Worm (Caenorhabditis elegans): ENCODE data around the gene fis-1.

fis-1 gene

DNA sequence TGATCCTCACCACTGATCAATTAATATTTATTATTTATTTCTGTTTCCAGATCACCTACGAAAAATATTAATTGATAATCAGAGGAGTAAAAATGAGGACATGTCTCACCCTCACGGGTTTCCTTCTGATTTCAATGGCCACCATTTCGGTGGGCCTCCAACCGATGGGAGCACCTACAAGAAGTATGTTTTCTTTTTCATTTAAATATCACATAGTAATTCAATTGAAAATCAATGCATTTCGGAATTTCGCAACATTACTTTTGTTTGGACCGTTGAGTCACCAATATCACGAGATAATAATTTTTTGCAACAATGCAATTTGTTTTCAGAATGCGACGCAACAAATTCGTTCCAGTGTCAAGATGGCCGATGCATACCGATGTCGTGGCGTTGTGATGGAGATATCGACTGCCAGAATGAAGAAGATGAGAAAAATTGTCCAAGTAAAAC lies 28.4 kb downstream of the fis-1 start, which contains the start of gene gldi-2:
TSS of gene gldi-2 (plus strand) at position 51 of the 453 bp plus-strand sequence.
- TF ChIP-seq aly-2 (tag; optimal IDR thresholded peaks at IDR 0.05): no peak
- no peak for TF ChIP-seq crh-2 (tag; optimal IDR thresholded peaks at IDR 0.05)
- no peak for TF ChIP-seq lin-39 (tag; optimal IDR thresholded peaks at IDR 0.05)
- no peak for TF ChIP-seq sma-9 (GFP tag; optimal IDR thresholded peaks at IDR 0.05)
- TF ChIP-seq sma-9 (tag; optimal IDR thresholded peaks at IDR 0.05): no peak
- no peak for TF ChIP-seq F13H6.1 (tag; optimal IDR thresholded peaks at IDR 0.05)

ce11 chrII:6788672-6789298 lies 33.8 kb downstream of the fis-1 start, which contains the start of gene T13C2.3:
Gene T13C2.3 (plus strand): TSS chrII:6789248.
- TF ChIP-seq peb-1 (tag; optimal IDR thresholded peaks at IDR 0.05): no peak
- no peak for TF ChIP-seq sma-3 (GFP tag; optimal IDR thresholded peaks at IDR 0.05)
- TF ChIP-seq ztf-11 (tag; optimal IDR thresholded peaks at IDR 0.05): no peak
- TF ChIP-seq gmeb-1 (tag; optimal IDR thresholded peaks at IDR 0.05): no peak
- TF ChIP-seq nhr-10 (tag; optimal IDR thresholded peaks at IDR 0.05): no peak
- TF ChIP-seq sma-9 (GFP tag; optimal IDR thresholded peaks at IDR 0.05): no peak
- TF ChIP-seq sma-9 (tag; optimal IDR thresholded peaks at IDR 0.05): no peak
- no peak for TF ChIP-seq elt-1 (tag; optimal IDR thresholded peaks at IDR 0.05)
- TF ChIP-seq ceh-16 (tag; optimal IDR thresholded peaks at IDR 0.05): no peak
- TF ChIP-seq zag-1 (tag; optimal IDR thresholded peaks at IDR 0.05): no peak
- TF ChIP-seq mdl-1 (tag; optimal IDR thresholded peaks at IDR 0.05): no peak
- TF ChIP-seq ceh-82 (tag; optimal IDR thresholded peaks at IDR 0.05): no peak
- no peak for TF ChIP-seq C34F6.9 (tag; optimal IDR thresholded peaks at IDR 0.05)
- TF ChIP-seq F13H6.1 (tag; optimal IDR thresholded peaks at IDR 0.05): no peak
- no peak for TF ChIP-seq nhr-129 (tag; optimal IDR thresholded peaks at IDR 0.05)
- no peak for TF ChIP-seq nhr-11 (tag; optimal IDR thresholded peaks at IDR 0.05)
- TF ChIP-seq nhr-21 (tag; optimal IDR thresholded peaks at IDR 0.05): no peak
- no peak for TF ChIP-seq nhr-25 (tag; optimal IDR thresholded peaks at IDR 0.05)

DNA sequence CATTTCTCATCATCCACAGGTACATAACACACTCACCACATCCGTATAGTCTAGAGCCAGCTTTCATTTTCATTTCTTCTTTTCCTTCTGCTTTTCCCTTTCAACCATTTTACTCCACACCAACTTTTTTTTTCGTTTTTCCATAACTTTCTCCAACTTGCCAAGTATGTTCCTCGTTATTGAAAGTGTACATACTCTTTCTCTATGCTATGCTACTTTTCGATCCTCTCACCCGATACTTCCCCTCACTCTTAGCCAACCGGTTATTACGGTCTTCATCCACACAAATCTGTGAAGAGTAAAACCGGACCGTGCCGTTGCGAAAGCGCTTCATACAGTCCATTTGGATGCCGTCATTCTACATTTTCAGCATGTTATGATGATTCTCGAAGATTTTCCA lies 36.9 kb downstream of the fis-1 start, which contains the start of gene T13C2.2:
TSS of gene T13C2.2 (plus strand) at position 301 of the 400 bp plus-strand sequence.
- TF ChIP-seq sma-3 (GFP tag; optimal IDR thresholded peaks at IDR 0.05) (no peak), ztf-1 (GFP tag; conservative IDR thresholded peaks at IDR 0.05) (no peak)

DNA sequence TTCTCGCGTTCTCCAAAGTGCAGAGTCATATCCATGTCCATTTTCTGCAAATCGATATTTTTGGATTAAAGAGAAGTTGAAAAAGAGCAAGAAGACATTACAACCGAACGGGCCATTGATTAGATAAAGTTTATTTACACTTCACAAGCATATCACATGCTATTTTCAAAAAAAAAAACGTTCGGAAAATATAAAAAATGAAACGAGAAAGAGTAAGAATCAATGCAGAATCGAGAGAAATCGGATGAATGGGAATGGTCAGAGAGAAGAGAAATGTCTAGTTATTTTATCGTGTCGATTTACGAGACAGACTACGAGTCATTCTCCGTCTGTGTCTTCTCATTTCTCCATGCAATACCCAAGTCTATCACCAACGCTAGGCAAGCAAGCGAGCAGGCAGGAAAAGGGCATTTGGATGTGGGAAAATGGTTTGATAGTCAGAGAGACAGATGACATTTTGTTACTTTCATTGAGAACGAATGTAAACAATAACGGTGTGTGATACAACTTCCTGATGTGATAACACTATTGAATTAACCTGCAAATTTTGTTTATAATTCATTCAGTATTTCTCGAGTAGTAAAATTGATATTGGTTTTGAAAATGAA lies 45.2 kb downstream of the fis-1 start, which contains the start of gene F31E8.4:
TSS of gene F31E8.4 (minus strand) at position 51 of the 608 bp plus-strand sequence.
- TF ChIP-seq Y55F3AM.14 (GFP tag; optimal IDR thresholded peaks at IDR 0.05) (no peak), sma-3 (GFP tag; optimal IDR thresholded peaks at IDR 0.05) (peak; percentile 13), alr-1 (tag; optimal IDR thresholded peaks at IDR 0.05) (no peak), crh-2 (tag; optimal IDR thresholded peaks at IDR 0.05) (peak; percentile 6), lin-13 (GFP tag; optimal IDR thresholded peaks at IDR 0.05) (no peak), lin-39 (tag; optimal IDR thresholded peaks at IDR 0.05) (no peak), fos-1 (tag; optimal IDR thresholded peaks at IDR 0.05) (peak; percentile 66), nhr-21 (tag; optimal IDR thresholded peaks at IDR 0.05) (no peak), mbf-1 (tag; optimal IDR thresholded peaks at IDR 0.05) (no peak), blmp-1 (tag; optimal IDR thresholded peaks at IDR 0.05; ENCODE audit: insufficient read depth) (peak; percentile 22), nhr-25 (tag; optimal IDR thresholded peaks at IDR 0.05) (no peak), sma-9 (GFP tag; optimal IDR thresholded peaks at IDR 0.05) (peak; percentile 30), sma-9 (tag; optimal IDR thresholded peaks at IDR 0.05) (no peak), C34F6.9 (tag; optimal IDR thresholded peaks at IDR 0.05) (peak; percentile 51), nhr-129 (tag; optimal IDR thresholded peaks at IDR 0.05) (peak; percentile 51)

DNA sequence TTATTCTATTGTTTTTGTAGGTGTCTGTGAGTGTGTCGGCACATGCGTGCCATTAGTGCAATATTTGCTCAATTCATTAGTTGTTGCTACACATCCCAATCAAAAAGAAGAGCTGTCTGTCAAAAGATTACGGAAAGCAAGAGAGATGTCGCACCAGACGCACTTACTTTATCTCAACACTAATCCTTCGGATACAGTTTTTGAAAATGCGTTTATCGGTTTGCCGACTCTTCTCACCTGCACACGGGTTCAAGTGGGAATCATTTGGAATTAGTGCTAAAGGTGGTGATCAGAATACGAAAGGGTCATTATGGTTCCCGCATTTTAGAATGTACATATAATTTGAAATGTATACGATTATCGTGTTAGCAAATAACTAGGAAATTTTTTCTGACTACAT lies 46.3 kb downstream of the fis-1 start:
- TF ChIP-seq mbf-1 (tag; optimal IDR thresholded peaks at IDR 0.05): no peak
- TF ChIP-seq C34F6.9 (tag; optimal IDR thresholded peaks at IDR 0.05): no peak
- no peak for TF ChIP-seq blmp-1 (tag; optimal IDR thresholded peaks at IDR 0.05; ENCODE audit: insufficient read depth)
- no peak for TF ChIP-seq nhr-21 (tag; optimal IDR thresholded peaks at IDR 0.05)
- TF ChIP-seq nhr-25 (tag; optimal IDR thresholded peaks at IDR 0.05): no peak
- no peak for TF ChIP-seq nhr-11 (tag; optimal IDR thresholded peaks at IDR 0.05)
- TF ChIP-seq unc-55 (GFP tag; optimal IDR thresholded peaks at IDR 0.05): no peak
- no peak for TF ChIP-seq ZK546.5 (tag; optimal IDR thresholded peaks at IDR 0.05)
- no peak for TF ChIP-seq nhr-10 (tag; optimal IDR thresholded peaks at IDR 0.05)
- no peak for TF ChIP-seq lin-39 (tag; optimal IDR thresholded peaks at IDR 0.05)
- no peak for TF ChIP-seq snpc-4 (tag; optimal IDR thresholded peaks at IDR 0.05)
- TF ChIP-seq egl-27 (tag; optimal IDR thresholded peaks at IDR 0.05): no peak
- TF ChIP-seq zag-1 (tag; optimal IDR thresholded peaks at IDR 0.05): no peak
